Fruit fly (Drosophila melanogaster) whole organism, embryonic: ENCODE data around the gene Pfas.

Experiments used
- Awh ChIP-seq: fragments of 200-800 bp; sonication (Bioruptor generic); IDR thresholded peaks from 2 replicates; pipeline ENCODE4, ENCODE4 v1.3.6; 2022; ENCODE audit warnings: missing biosample characterization, missing genetic modification characterization
- CG12744 ChIP-seq: fragments of 200-800 bp; sonication (Bioruptor generic); optimal IDR thresholded peaks from 2 replicates; lab custom pipeline; 2016; ENCODE audit warnings: missing biosample characterization, missing genetic modification characterization
- CG14860 ChIP-seq: fragments of 200-800 bp; sonication (Bioruptor generic); IDR thresholded peaks from 3 replicates; pipeline ENCODE4 v1.3.6; 2022; ENCODE audit warnings: missing biosample characterization, missing genetic modification characterization; ENCODE audit not compliant: partially characterized antibody
- CG1529 ChIP-seq: fragments of 200-800 bp; sonication (Bioruptor generic); optimal IDR thresholded peaks from 3 replicates; lab custom pipeline; 2018; ENCODE audit warnings: missing biosample characterization, missing genetic modification characterization
- CG1603 ChIP-seq: fragments of 200-800 bp; sonication (Bioruptor generic); optimal IDR thresholded peaks from 2 replicates; lab custom pipeline; 2019; ENCODE audit warnings: missing biosample characterization, mild to moderate bottlenecking, missing genetic modification characterization, moderate library complexity
- CG17912 ChIP-seq: fragments of 200-800 bp; sonication (Bioruptor generic); optimal IDR thresholded peaks from 2 replicates; lab custom pipeline; 2018; ENCODE audit warnings: missing biosample characterization, mild to moderate bottlenecking, missing genetic modification characterization
- CG18619 ChIP-seq: fragments of 200-800 bp; sonication (Bioruptor generic); optimal IDR thresholded peaks from 3 replicates; lab custom pipeline; 2017; ENCODE audit warnings: missing biosample characterization, mild to moderate bottlenecking, missing genetic modification characterization
- CG2199 ChIP-seq: fragments of 200-800 bp; sonication (Bioruptor generic); IDR thresholded peaks from 3 replicates; pipeline ENCODE4 v1.3.6; 2022; ENCODE audit warnings: missing biosample characterization, missing genetic modification characterization
- CG31441 ChIP-seq: fragments of 200-800 bp; sonication (Bioruptor generic); IDR thresholded peaks from 2 replicates; pipeline ENCODE4 v1.3.6; 2022; ENCODE audit warnings: missing biosample characterization, missing genetic modification characterization
- CG32772 ChIP-seq: fragments of 200-800 bp; sonication (Bioruptor generic); IDR thresholded peaks from 2 replicates; pipeline ENCODE4 v1.3.6; 2022; ENCODE audit warnings: missing biosample characterization, missing genetic modification characterization
- CG34224 ChIP-seq: fragments of 200-800 bp; sonication (Bioruptor generic); IDR thresholded peaks from 3 replicates; pipeline ENCODE4 v1.3.6; 2022; ENCODE audit warnings: missing biosample characterization, missing genetic modification characterization; ENCODE audit not compliant: partially characterized antibody
- CG3847 ChIP-seq: fragments of 200-800 bp; sonication (Bioruptor generic); IDR thresholded peaks from 2 replicates; pipeline ENCODE4 v1.3.6; 2022; ENCODE audit warnings: missing biosample characterization, missing genetic modification characterization
- CG42726 ChIP-seq: fragments of 200-800 bp; sonication (Bioruptor generic); IDR thresholded peaks from 2 replicates; pipeline ENCODE4 v1.3.6; 2022; ENCODE audit warnings: missing biosample characterization, missing genetic modification characterization; ENCODE audit not compliant: partially characterized antibody
- CG5953 ChIP-seq: fragments of 200-800 bp; sonication (Bioruptor generic); IDR thresholded peaks from 2 replicates; pipeline ENCODE4 v1.3.6; 2022; ENCODE audit warnings: missing biosample characterization, missing genetic modification characterization
- CG6654 ChIP-seq: fragments of 200-800 bp; sonication (Bioruptor generic); optimal IDR thresholded peaks from 2 replicates; lab custom pipeline; 2017; ENCODE audit warnings: missing biosample characterization, mild to moderate bottlenecking, missing genetic modification characterization
- CG6791 ChIP-seq: fragments of 200-800 bp; sonication (Bioruptor generic); IDR thresholded peaks from 3 replicates; pipeline ENCODE4 v1.3.6; 2022; ENCODE audit warnings: missing biosample characterization, missing genetic modification characterization; ENCODE audit not compliant: partially characterized antibody
- CG7357 ChIP-seq: fragments of 200-800 bp; sonication (Bioruptor generic); IDR thresholded peaks from 3 replicates; pipeline ENCODE4 v1.3.6; 2022; ENCODE audit warnings: missing biosample characterization, missing genetic modification characterization
- CG9797 ChIP-seq: fragments of 200-800 bp; sonication (Bioruptor generic); optimal IDR thresholded peaks from 3 replicates; lab custom pipeline; 2018; ENCODE audit warnings: missing biosample characterization, mild to moderate bottlenecking, missing genetic modification characterization
- CG9932 ChIP-seq: fragments of 200-800 bp; sonication (Bioruptor generic); IDR thresholded peaks from 2 replicates; pipeline ENCODE4 v1.3.6; 2022; ENCODE audit warnings: missing biosample characterization, missing genetic modification characterization
- Dbx ChIP-seq: fragments of 200-800 bp; sonication (Bioruptor generic); IDR thresholded peaks from 3 replicates; pipeline ENCODE4 v1.3.6; 2022; ENCODE audit warnings: missing biosample characterization, missing genetic modification characterization
- Dp ChIP-seq: fragments of 200-800 bp; sonication (Bioruptor generic); optimal IDR thresholded peaks from 2 replicates; lab custom pipeline; 2018; ENCODE audit warnings: missing biosample characterization, mild to moderate bottlenecking, missing genetic modification characterization, moderate library complexity
- Dref ChIP-seq: fragments of 200-800 bp; sonication (Bioruptor generic); IDR thresholded peaks from 2 replicates; pipeline ENCODE4 v1.3.6; 2022; ENCODE audit warnings: missing biosample characterization, missing genetic modification characterization
- E2f2 ChIP-seq: fragments of 200-800 bp; sonication (Bioruptor generic); IDR thresholded peaks from 2 replicates; pipeline ENCODE4 v1.3.6; 2022; ENCODE audit warnings: missing biosample characterization, missing genetic modification characterization
- Gug ChIP-seq: fragments of 200-800 bp; sonication (Bioruptor generic); IDR thresholded peaks from 4 replicates; pipeline ENCODE4 v1.3.6; 2022; ENCODE audit warnings: missing biosample characterization, missing genetic modification characterization
- Med ChIP-seq: fragments of 200-800 bp; sonication (Bioruptor generic); peaks from one replicate; lab custom pipeline; 2016; ENCODE audit warnings: missing biosample characterization, missing genetic modification characterization, mild to moderate bottlenecking, inconsistent platforms, moderate library complexity
- Nf-YA ChIP-seq: fragments of 200-800 bp; sonication (Bioruptor generic); IDR thresholded peaks from 2 replicates; pipeline ENCODE4 v1.3.6; 2022; ENCODE audit warnings: missing biosample characterization, missing genetic modification characterization
- Opbp ChIP-seq: fragments of 200-800 bp; sonication (Bioruptor generic); IDR thresholded peaks from 3 replicates; pipeline ENCODE4 v1.3.6; 2022; ENCODE audit warnings: missing biosample characterization, missing genetic modification characterization; ENCODE audit not compliant: partially characterized antibody
- Pdp1 ChIP-seq, 2 experiments: fragments of 200-800 bp; sonication (Bioruptor generic); optimal IDR thresholded peaks; 3 replicates each; lab custom pipeline; 2016; ENCODE audit warnings: missing biosample characterization in 2 of 2, missing genetic modification characterization in 2 of 2, mild to moderate bottlenecking in 1 of 2, moderate library complexity in 1 of 2
- Poxn ChIP-seq: fragments of 200-800 bp; sonication (Bioruptor generic); IDR thresholded peaks from 2 replicates; pipeline ENCODE4 v1.3.6; 2022; ENCODE audit warnings: missing biosample characterization, missing genetic modification characterization
- Side ChIP-seq: fragments of 200-800 bp; sonication (Bioruptor generic); optimal IDR thresholded peaks from 2 replicates; lab custom pipeline; 2016; ENCODE audit warnings: missing biosample characterization, missing genetic modification characterization
- Six4 ChIP-seq: fragments of 200-800 bp; sonication (Bioruptor generic); optimal IDR thresholded peaks from 2 replicates; lab custom pipeline; 2016; ENCODE audit warnings: missing biosample characterization, missing genetic modification characterization
- YL-1 ChIP-seq: fragments of 200-800 bp; sonication (Bioruptor generic); optimal IDR thresholded peaks from 3 replicates; lab custom pipeline; 2017; ENCODE audit warnings: missing biosample characterization, mild to moderate bottlenecking, missing genetic modification characterization
- da ChIP-seq: fragments of 200-800 bp; sonication (Bioruptor generic); optimal IDR thresholded peaks from 2 replicates; lab custom pipeline; 2016; ENCODE audit warnings: missing biosample characterization, missing genetic modification characterization
- fd64A ChIP-seq: fragments of 200-800 bp; sonication (Bioruptor generic); optimal IDR thresholded peaks from 3 replicates; lab custom pipeline; 2018; ENCODE audit warnings: missing biosample characterization, mild to moderate bottlenecking, missing genetic modification characterization
- her ChIP-seq: fragments of 200-800 bp; sonication (Bioruptor generic); optimal IDR thresholded peaks from 2 replicates; lab custom pipeline; 2016; ENCODE audit warnings: missing biosample characterization, missing genetic modification characterization
- hkb ChIP-seq, 2 experiments: fragments of 200-800 bp in 1 of 2; fragments of >200 bp in 1 of 2; sonication (Bioruptor generic) in 1 of 2; IDR thresholded peaks in 1 of 2; optimal IDR thresholded peaks in 1 of 2; 2 replicates each; pipeline versions ENCODE4 v1.3.6 to Lab custom; 2017 to 2022; ENCODE audit warnings: missing biosample characterization in 1 of 2, missing genetic modification characterization in 1 of 2
- knrl ChIP-seq: fragments of 200-800 bp; sonication (Bioruptor generic); IDR thresholded peaks from 3 replicates; pipeline ENCODE4 v1.3.6; 2022; ENCODE audit warnings: missing biosample characterization, missing genetic modification characterization; ENCODE audit not compliant: partially characterized antibody
- lbe ChIP-seq: fragments of 200-800 bp; sonication (Bioruptor generic); optimal IDR thresholded peaks from 2 replicates; lab custom pipeline; 2016; ENCODE audit warnings: missing biosample characterization, mild to moderate bottlenecking, missing genetic modification characterization
- maf-S ChIP-seq: fragments of 200-800 bp; sonication (Bioruptor generic); optimal IDR thresholded peaks from 2 replicates; lab custom pipeline; 2016; ENCODE audit warnings: missing biosample characterization, missing genetic modification characterization
- mld ChIP-seq: fragments of 200-800 bp; sonication (Bioruptor generic); IDR thresholded peaks from 3 replicates; pipeline ENCODE4 v1.3.6; 2022; ENCODE audit warnings: missing biosample characterization, missing genetic modification characterization; ENCODE audit not compliant: partially characterized antibody
- nmo ChIP-seq: fragments of 200-800 bp; sonication (Bioruptor generic); optimal IDR thresholded peaks from 2 replicates; lab custom pipeline; 2018; ENCODE audit warnings: missing biosample characterization, mild to moderate bottlenecking, missing genetic modification characterization, moderate library complexity
- onecut ChIP-seq: fragments of 200-800 bp; sonication (Bioruptor generic); IDR thresholded peaks from 2 replicates; pipeline ENCODE4 v1.3.6; 2022; ENCODE audit warnings: missing biosample characterization, missing genetic modification characterization
- prd ChIP-seq, 3 experiments: fragments of >200 bp in 2 of 3; fragments of 200-800 bp in 1 of 3; sonication (Bioruptor generic) in 1 of 3; optimal IDR thresholded peaks in 2 of 3; IDR thresholded peaks in 1 of 3; 2 replicates in 2 of 3; 3 replicates in 1 of 3; pipeline versions ENCODE4 v1.3.6 to Lab custom; 2017 to 2022; ENCODE audit warnings: missing biosample characterization in 1 of 3, missing genetic modification characterization in 1 of 3
- ro ChIP-seq: fragments of 200-800 bp; sonication (Bioruptor generic); IDR thresholded peaks from 2 replicates; pipeline ENCODE4 v1.3.6; 2022; ENCODE audit warnings: missing biosample characterization, missing genetic modification characterization
- sc ChIP-seq, 3 experiments: fragments of >200 bp in 2 of 3; fragments of 200-800 bp in 1 of 3; sonication (Bioruptor generic) in 1 of 3; optimal IDR thresholded peaks; 2 replicates in 2 of 3; 3 replicates in 1 of 3; lab custom pipeline; 2017; ENCODE audit warnings: mild to moderate bottlenecking in 1 of 3, missing biosample characterization in 1 of 3, missing genetic modification characterization in 1 of 3, missing genetic modification reagents in 1 of 3
- slbo ChIP-seq: fragments of 200-800 bp; sonication (Bioruptor generic); IDR thresholded peaks from 2 replicates; pipeline ENCODE4 v1.3.6; 2022; ENCODE audit warnings: missing biosample characterization, missing genetic modification characterization
- tx ChIP-seq: fragments of 200-800 bp; sonication (Bioruptor generic); optimal IDR thresholded peaks from 2 replicates; lab custom pipeline; 2016; ENCODE audit warnings: missing biosample characterization, missing genetic modification characterization
- wdn ChIP-seq: fragments of 200-800 bp; sonication (Bioruptor generic); IDR thresholded peaks from 2 replicates; pipeline ENCODE4 v1.3.6; 2022; ENCODE audit warnings: missing biosample characterization, missing genetic modification characterization

Pfas gene

dm6 chr2L:6068544-6069251 lies 22.8 kb upstream of the Pfas start, which contains the start of the genes CG9150 and Pfdn1 (continued):
- TF ChIP-seq Dp (GFP tag; lab: Kevin White, UChicago): peak; percentile 92
- peak; percentile 95 for TF ChIP-seq Dref
- no peak for TF ChIP-seq sc (optimal IDR thresholded peaks at IDR 0.05; lab: Kevin White, UChicago)
- TF ChIP-seq sc (GFP tag; optimal IDR thresholded peaks at IDR 0.05; lab: Kevin White, UChicago): no peak
- TF ChIP-seq Six4 (GFP tag; lab: Kevin White, UChicago): no peak
- no peak for TF ChIP-seq CG3847 (GFP tag; lab: Robert Waterston, UW)
- no peak for TF ChIP-seq slbo (GFP tag; lab: Robert Waterston, UW)
- peak; percentile 96 for TF ChIP-seq CG34224
- peak; percentile 36; the same call in 2 of the 3 replicates for TF ChIP-seq Dbx
- TF ChIP-seq CG5953 (GFP tag; lab: Robert Waterston, UW): no peak
- no peak for TF ChIP-seq maf-S (GFP tag; lab: Kevin White, UChicago)
- TF ChIP-seq knrl: peak; percentile 81
- TF ChIP-seq Poxn: no peak
- no peak for TF ChIP-seq wdn (GFP tag; lab: Robert Waterston, UW)
- TF ChIP-seq tx (GFP tag; lab: Kevin White, UChicago): peak; percentile 34
- TF ChIP-seq CG1529 (GFP tag; lab: Kevin White, UChicago): no peak
- TF ChIP-seq Med (GFP tag; lab: Kevin White, UChicago): peak; percentile 82
- peak; percentile 95 for TF ChIP-seq E2f2 (GFP tag; lab: Robert Waterston, UW)
- TF ChIP-seq CG42726 (GFP tag; lab: Robert Waterston, UW): peak; percentile 69; the same call in 1 of the 2 replicates
- no peak for TF ChIP-seq Side (GFP tag; lab: Kevin White, UChicago)
- peak; percentile 12 for TF ChIP-seq CG9797 (GFP tag; lab: Kevin White, UChicago)
- TF ChIP-seq hkb (optimal IDR thresholded peaks at IDR 0.05; lab: Kevin White, UChicago): no peak
- TF ChIP-seq hkb (GFP tag; IDR thresholded peaks at IDR 0.05; lab: Robert Waterston, UW): no peak
- peak; percentile 35 for TF ChIP-seq CG1603 (tag; lab: Kevin White, UChicago)
- TF ChIP-seq YL-1 (GFP tag; lab: Kevin White, UChicago): peak; percentile 69
- TF ChIP-seq CG14860: peak; percentile 87
- TF ChIP-seq ro (GFP tag; lab: Robert Waterston, UW): no peak
- TF ChIP-seq CG2199 (GFP tag; lab: Robert Waterston, UW): no peak
- no peak for TF ChIP-seq CG12744 (GFP tag; lab: Kevin White, UChicago)
- no peak for TF ChIP-seq da
- peak; percentile 85 for TF ChIP-seq CG6791 (GFP tag; lab: Robert Waterston, UW)
- TF ChIP-seq Opbp: peak; percentile 89
- TF ChIP-seq mld (GFP tag; lab: Robert Waterston, UW): peak; percentile 65; the same call in 2 of the 3 replicates
- no peak for TF ChIP-seq onecut (GFP tag; lab: Robert Waterston, UW)
- peak; percentile 83 for TF ChIP-seq CG32772 (GFP tag; lab: Robert Waterston, UW)
- no peak for TF ChIP-seq Awh (GFP tag; lab: Robert Waterston, UW)
- peak; percentile 2 for TF ChIP-seq her (GFP tag; lab: Kevin White, UChicago)

dm6 chr2L:6065823-6066222 lies 20.0 kb upstream of the Pfas start, which contains the start of the genes Fbw5 and CG9147:
Gene Fbw5 (minus strand): TSS chr2L:6065953.
Gene CG9147 (plus strand): TSS chr2L:6065997.
- TF ChIP-seq CG7357 (GFP tag; lab: Robert Waterston, UW) (peak; percentile 96), fd64A (GFP tag; lab: Kevin White, UChicago) (peak; percentile 97), lbe (GFP tag; lab: Kevin White, UChicago) (peak; percentile 99), CG34224 (peak; percentile 78), prd (optimal IDR thresholded peaks at IDR 0.05; lab: Kevin White, UChicago) (no peak), prd (GFP tag; IDR thresholded peaks at IDR 0.05; lab: Robert Waterston, UW) (peak; percentile 100), Gug (GFP tag; lab: Robert Waterston, UW) (peak; percentile 99), Nf-YA (peak; percentile 99), CG9932 (GFP tag; lab: Robert Waterston, UW) (peak; percentile 99), CG31441 (GFP tag; lab: Robert Waterston, UW) (peak; percentile 99), nmo (peak; percentile 100), CG17912 (GFP tag; lab: Kevin White, UChicago) (peak; percentile 96), sc (optimal IDR thresholded peaks at IDR 0.05; lab: Kevin White, UChicago) (no peak), sc (GFP tag; optimal IDR thresholded peaks at IDR 0.05; lab: Kevin White, UChicago) (peak; percentile 99), Pdp1 (GFP tag; optimal IDR thresholded peaks at IDR 0.05; lab: Kevin White, UChicago) (peak; percentile 99 to 100), CG6654 (GFP tag; lab: Kevin White, UChicago) (peak; percentile 91), CG18619 (GFP tag; lab: Kevin White, UChicago) (peak; percentile 100)
